Fruit fly (Drosophila melanogaster): ENCODE results near the gene Cnx99A.

The Cnx99A gene

DNA sequence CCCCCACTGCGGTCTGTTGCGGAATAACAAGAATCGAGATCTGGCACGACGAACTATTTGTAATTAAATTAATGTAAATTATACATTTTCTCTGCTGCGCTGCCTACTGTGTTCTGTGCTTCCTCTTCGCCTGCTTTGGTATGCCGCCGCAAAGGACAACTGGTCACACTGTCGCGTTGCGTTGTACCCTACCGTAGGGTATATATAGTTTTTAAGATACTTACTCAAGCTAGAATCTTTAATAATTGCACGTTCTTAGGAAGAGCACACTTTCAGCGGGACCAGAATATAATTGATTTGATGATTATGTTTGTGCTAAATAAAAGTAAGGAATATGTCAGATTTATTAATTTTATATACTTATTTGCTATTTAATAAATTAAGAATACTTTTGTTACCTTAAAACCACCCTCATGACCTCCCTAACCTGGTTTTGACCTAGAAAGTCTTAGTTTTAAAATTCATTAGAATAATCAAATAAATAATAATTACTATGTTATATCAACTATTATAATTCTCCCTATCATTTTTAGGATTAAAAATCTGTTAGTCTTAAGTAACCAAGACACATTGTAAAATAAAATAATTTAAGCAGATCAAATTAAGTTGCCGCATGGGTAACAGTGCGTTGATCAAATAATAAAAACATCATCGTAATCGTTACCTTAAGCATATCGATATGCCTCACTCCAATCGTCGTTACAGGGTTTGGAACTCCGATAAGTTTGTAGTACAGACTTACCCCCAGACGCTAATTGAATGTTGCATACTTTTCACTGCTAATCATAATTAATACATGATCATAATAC is at the start of gene Cnx99A (continued):
- TF ChIP-seq schlank (tag; optimal IDR thresholded peaks at IDR 0.05) (peak; percentile 56), slou (GFP tag; optimal IDR thresholded peaks at IDR 0.05) (peak; percentile 70), Dek (tag; optimal IDR thresholded peaks at IDR 0.05) (peak; percentile 55), Xbp1 (GFP tag; optimal IDR thresholded peaks at IDR 0.05) (peak; percentile 84), CG7745 (tag; optimal IDR thresholded peaks at IDR 0.05) (peak; percentile 82), Sox100B (GFP tag; optimal IDR thresholded peaks at IDR 0.05) (peak; percentile 72), HmgZ (tag; optimal IDR thresholded peaks at IDR 0.05) (peak; percentile 40), CG9727 (GFP tag; optimal IDR thresholded peaks at IDR 0.05) (peak; percentile 69), exex (tag; optimal IDR thresholded peaks at IDR 0.05) (peak; percentile 48), CG11560 (tag; IDR thresholded peaks at IDR 0.05) (peak; percentile 48; the same call in 1 of the 3 replicates), CG7372 (GFP tag; IDR thresholded peaks at IDR 0.05) (peak; percentile 88), tgo (GFP tag; IDR thresholded peaks at IDR 0.05) (peak; percentile 84), CG14014 (GFP tag; IDR thresholded peaks at IDR 0.05) (peak; percentile 83), Gug (GFP tag; IDR thresholded peaks at IDR 0.05) (peak; percentile 92), HLH4C (GFP tag; IDR thresholded peaks at IDR 0.05; ENCODE audit: partially characterized antibody) (peak; percentile 14; the same call in 1 of the 3 replicates), CG9609 (GFP tag; optimal IDR thresholded peaks at IDR 0.05) (peak; percentile 34), run (tag; optimal IDR thresholded peaks at IDR 0.05) (peak; percentile 30), Dll (GFP tag; IDR thresholded peaks at IDR 0.05; ENCODE audit: partially characterized antibody) (0 out of 4 replicates have a peak, but pooled peaks have one; percentile 36), Awh (GFP tag; IDR thresholded peaks at IDR 0.05) (peak; percentile 91), CG10959 (GFP tag; IDR thresholded peaks at IDR 0.05) (peak; percentile 67), CG2116 (GFP tag; optimal IDR thresholded peaks at IDR 0.05) (peak; percentile 68), BEAF-32 (GFP tag; optimal IDR thresholded peaks at IDR 0.05) (peak; percentile 71), fd3F (GFP tag; optimal IDR thresholded peaks at IDR 0.05) (peak; percentile 66), CG17829 (tag; optimal IDR thresholded peaks at IDR 0.05) (peak; percentile 82), CG15696 (tag; optimal IDR thresholded peaks at IDR 0.05) (peak; percentile 80), Hmr (GFP tag; optimal IDR thresholded peaks at IDR 0.05) (peak; percentile 86), Nf-YC (tag; optimal IDR thresholded peaks at IDR 0.05) (peak; percentile 66), repo (GFP tag; optimal IDR thresholded peaks at IDR 0.05) (peak; percentile 55), ewg (GFP tag; optimal IDR thresholded peaks at IDR 0.05) (peak; percentile 58), zfh1 (GFP tag; IDR thresholded peaks at IDR 0.05) (peak; percentile 92), CG14050 (GFP tag; IDR thresholded peaks at IDR 0.05) (peak; percentile 78), mirr (GFP tag; optimal IDR thresholded peaks at IDR 0.05) (peak; percentile 29), chif (GFP tag; optimal IDR thresholded peaks at IDR 0.05) (peak; percentile 37 to 57), CG12942 (GFP tag; optimal IDR thresholded peaks at IDR 0.05) (peak; percentile 64), CG2875 (GFP tag; optimal IDR thresholded peaks at IDR 0.05) (peak; percentile 51), dpn (GFP tag; optimal IDR thresholded peaks at IDR 0.05) (peak; percentile 55 to 79), CTCF (GFP tag; optimal IDR thresholded peaks at IDR 0.05) (peak; percentile 52), CG31224 (GFP tag; IDR thresholded peaks at IDR 0.05) (peak; percentile 85), Oli (tag; optimal IDR thresholded peaks at IDR 0.05) (peak; percentile 66), ci (GFP tag; IDR thresholded peaks at IDR 0.05) (peak; percentile 93), CHES-1-like (GFP tag; optimal IDR thresholded peaks at IDR 0.05) (peak; percentile 47), Doc2 (GFP tag; IDR thresholded peaks at IDR 0.05) (peak; percentile 56; the same call in 1 of the 2 replicates), caup (GFP tag; optimal IDR thresholded peaks at IDR 0.05; ENCODE audit: severe bottlenecking) (peak; percentile 56), otp (GFP tag; IDR thresholded peaks at IDR 0.05) (peak; percentile 85), Ssrp (tag; optimal IDR thresholded peaks at IDR 0.05) (peak; percentile 68), CG18619 (GFP tag; optimal IDR thresholded peaks at IDR 0.05) (peak; percentile 66), HLH54F (GFP tag; optimal IDR thresholded peaks at IDR 0.05) (peak; percentile 66), CG4730 (GFP tag; IDR thresholded peaks at IDR 0.05) (peak; percentile 62; the same call in 1 of the 2 replicates), lbe (GFP tag; optimal IDR thresholded peaks at IDR 0.05) (peak; percentile 57)
